Worm (Caenorhabditis elegans) whole organism, L4 larva: ENCODE results near the gene F19C7.4.
A peak's percentile ranks its signal among the peaks of the same experiment; 100 is the strongest.

Source experiments
- F10B5.3 ChIP-seq: sonication (generic microtip); optimal IDR thresholded peaks from 2 replicates; lab custom pipeline; 2016; ENCODE audit warnings: mild to moderate bottlenecking, missing genetic modification characterization, missing compliant biosample characterization
- F49E8.2 ChIP-seq: sonication (generic microtip); optimal IDR thresholded peaks from 2 replicates; lab custom pipeline; 2016; ENCODE audit warnings: missing compliant biosample characterization, mild to moderate bottlenecking, missing genetic modification characterization, borderline replicate concordance
- R02D3.7 ChIP-seq: fragments of 150-350 bp; sonication (generic microtip); optimal IDR thresholded peaks from 3 replicates; lab custom pipeline; 2014; ENCODE audit warnings: missing biosample characterization, missing genetic modification characterization
- T20F7.1 ChIP-seq: fragments of 200-800 bp; sonication (Bioruptor generic); optimal IDR thresholded peaks from 2 replicates; lab custom pipeline; 2018; ENCODE audit warnings: mild to moderate bottlenecking, missing genetic modification characterization, missing compliant biosample characterization
- Y105C5A.15 ChIP-seq: fragments of 200-800 bp; sonication (Bioruptor generic); IDR thresholded peaks from 2 replicates; pipeline ENCODE4 v1.3.6; 2022; ENCODE audit warnings: missing genetic modification characterization, missing compliant biosample characterization
- Y48G9A.11 ChIP-seq: fragments of 200-800 bp; sonication (Bioruptor generic); IDR thresholded peaks from 2 replicates; pipeline ENCODE4 v1.3.6; 2022; ENCODE audit warnings: missing genetic modification reagents, missing genetic modification characterization, missing compliant biosample characterization
- Y75B8A.6 ChIP-seq: fragments of 200-800 bp; sonication (Bioruptor generic); IDR thresholded peaks from 2 replicates; pipeline ENCODE4 v1.3.6; 2022; ENCODE audit warnings: missing genetic modification reagents, missing genetic modification characterization, missing compliant biosample characterization
- aha-1 ChIP-seq: fragments of 150-350 bp; peaks from one replicate; lab custom pipeline; 2014; ENCODE audit warnings: missing biosample characterization, missing genetic modification characterization
- arid-1 ChIP-seq: fragments of 200-800 bp; sonication (Bioruptor generic); conservative IDR thresholded peaks from 2 replicates; pipeline ENCODE4 v1.3.6; 2022; ENCODE audit warnings: missing genetic modification reagents, missing genetic modification characterization, missing compliant biosample characterization
- ceh-28 ChIP-seq: fragments of 150-350 bp; optimal IDR thresholded peaks from 2 replicates; lab custom pipeline; 2014; ENCODE audit warnings: missing biosample characterization, missing genetic modification reagents, missing genetic modification characterization
- ceh-62 ChIP-seq: sonication (generic microtip); optimal IDR thresholded peaks from 2 replicates; lab custom pipeline; 2017; ENCODE audit warnings: missing biosample characterization, missing genetic modification characterization
- daf-8 ChIP-seq: fragments of 200-800 bp; sonication (Bioruptor generic); IDR thresholded peaks from 2 replicates; pipeline ENCODE4 v1.3.6; 2022; ENCODE audit warnings: missing genetic modification characterization, missing compliant biosample characterization
- dmd-6 ChIP-seq: fragments of 200-800 bp; sonication (Bioruptor generic); IDR thresholded peaks from 2 replicates; pipeline ENCODE4 v1.3.6; 2022; ENCODE audit warnings: missing genetic modification reagents, missing genetic modification characterization, missing compliant biosample characterization
- dmd-8 ChIP-seq: fragments of 200-800 bp; sonication (Bioruptor generic); IDR thresholded peaks from 2 replicates; pipeline ENCODE4 v1.3.6; 2022; ENCODE audit warnings: missing genetic modification characterization, missing compliant biosample characterization
- dmd-9 ChIP-seq: fragments of 200-800 bp; sonication (Bioruptor generic); IDR thresholded peaks from 2 replicates; pipeline ENCODE4 v1.3.6; 2022; ENCODE audit warnings: missing genetic modification reagents, missing genetic modification characterization, missing compliant biosample characterization
- dve-1 ChIP-seq: sonication (generic microtip); optimal IDR thresholded peaks from 2 replicates; lab custom pipeline; 2017; ENCODE audit warnings: antibody characterized with exemption, mild to moderate bottlenecking, missing genetic modification characterization, missing compliant biosample characterization; ENCODE audit not compliant: insufficient read depth
- fkh-10 ChIP-seq: fragments of 150-350 bp; optimal IDR thresholded peaks from 2 replicates; lab custom pipeline; 2014; ENCODE audit warnings: missing biosample characterization, missing genetic modification reagents, missing genetic modification characterization
- hlh-11 ChIP-seq: fragments of 200-800 bp; sonication (Bioruptor generic); optimal IDR thresholded peaks from 2 replicates; lab custom pipeline; 2018; ENCODE audit warnings: mild to moderate bottlenecking, missing genetic modification characterization, missing compliant biosample characterization
- hlh-30 ChIP-seq: sonication (generic microtip); optimal IDR thresholded peaks from 2 replicates; lab custom pipeline; 2017; ENCODE audit warnings: antibody characterized with exemption, mild to moderate bottlenecking, missing genetic modification characterization, missing compliant biosample characterization; ENCODE audit not compliant: insufficient read depth
- lin-29 ChIP-seq: fragments of 200-800 bp; sonication (Bioruptor generic); IDR thresholded peaks from 2 replicates; pipeline ENCODE4 v1.3.6; 2022; ENCODE audit warnings: missing genetic modification reagents, missing genetic modification characterization, missing compliant biosample characterization
- madf-5 ChIP-seq, 2 experiments: fragments of 200-800 bp; sonication (Bioruptor generic); IDR thresholded peaks; 2 replicates each; pipeline ENCODE4 v1.3.6; 2022; ENCODE audit warnings: missing compliant biosample characterization in 2 of 2, missing genetic modification characterization in 2 of 2
- mdl-1 ChIP-seq, 2 experiments: fragments of 150-350 bp in 1 of 2; sonication (generic microtip) in 1 of 2; optimal IDR thresholded peaks; 2 replicates each; lab custom pipeline; 2014 to 2017; ENCODE audit warnings: missing biosample characterization in 2 of 2, missing genetic modification characterization in 2 of 2
- mep-1 ChIP-seq: fragments of 150-350 bp; sonication (generic microtip); optimal IDR thresholded peaks from 3 replicates; lab custom pipeline; 2014; ENCODE audit warnings: missing biosample characterization, missing genetic modification characterization
- mxl-3 ChIP-seq: fragments of 200-800 bp; sonication (Bioruptor generic); optimal IDR thresholded peaks from 2 replicates; lab custom pipeline; 2018; ENCODE audit warnings: mild to moderate bottlenecking, missing genetic modification characterization, missing compliant biosample characterization
- nhr-10 ChIP-seq: fragments of 150-350 bp; optimal IDR thresholded peaks from 2 replicates; lab custom pipeline; 2014; ENCODE audit warnings: missing biosample characterization, missing genetic modification characterization
- nhr-11 ChIP-seq: fragments of 150-350 bp; optimal IDR thresholded peaks from 2 replicates; lab custom pipeline; 2014; ENCODE audit warnings: missing biosample characterization, missing genetic modification characterization
- nhr-111 ChIP-seq: fragments of 200-800 bp; sonication (Bioruptor generic); optimal IDR thresholded peaks from 2 replicates; lab custom pipeline; 2018; ENCODE audit warnings: mild to moderate bottlenecking, missing genetic modification characterization, missing compliant biosample characterization
- nhr-28 ChIP-seq: fragments of 150-350 bp; optimal IDR thresholded peaks from 2 replicates; lab custom pipeline; 2014; ENCODE audit warnings: missing biosample characterization, missing genetic modification characterization
- nhr-41 ChIP-seq: fragments of 200-800 bp; sonication (Bioruptor generic); IDR thresholded peaks from 2 replicates; pipeline ENCODE4 v1.3.6; 2022; ENCODE audit warnings: missing genetic modification reagents, missing genetic modification characterization, missing compliant biosample characterization
- php-3 ChIP-seq: fragments of 200-800 bp; sonication (Bioruptor generic); IDR thresholded peaks from 2 replicates; pipeline ENCODE4 v1.3.6; 2022; ENCODE audit warnings: missing genetic modification reagents, missing genetic modification characterization, missing compliant biosample characterization
- pqm-1 ChIP-seq: sonication (generic microtip); optimal IDR thresholded peaks from 2 replicates; lab custom pipeline; 2017; ENCODE audit warnings: missing biosample characterization, missing genetic modification characterization
- rbr-2 ChIP-seq: sonication (generic microtip); optimal IDR thresholded peaks from 2 replicates; lab custom pipeline; 2016; ENCODE audit warnings: missing genotype, missing genetic modification characterization, missing compliant biosample characterization
- saeg-2 ChIP-seq: fragments of 200-800 bp; sonication (Bioruptor generic); IDR thresholded peaks from 2 replicates; pipeline ENCODE4 v1.3.6; 2022; ENCODE audit warnings: missing genetic modification reagents, missing genetic modification characterization, missing compliant biosample characterization
- set-16 ChIP-seq: fragments of 200-800 bp; sonication (Bioruptor generic); IDR thresholded peaks from 2 replicates; pipeline ENCODE4 v1.3.6; 2022; ENCODE audit warnings: missing genetic modification reagents, missing genetic modification characterization, missing compliant biosample characterization
- skn-1 ChIP-seq: fragments of 150-350 bp; optimal IDR thresholded peaks from 2 replicates; lab custom pipeline; 2014; ENCODE audit warnings: missing biosample characterization, missing genetic modification characterization
- unc-62 ChIP-seq, 3 experiments: fragments of 150-350 bp in 1 of 3; sonication (generic microtip); optimal IDR thresholded peaks in 2 of 3; peaks in 1 of 3; 1 replicate in 1 of 3; 2 replicates in 2 of 3; lab custom pipeline; 2014 to 2017; ENCODE audit warnings: missing biosample characterization in 3 of 3, missing genetic modification characterization in 3 of 3, missing genetic modification reagents in 3 of 3, missing genotype in 1 of 3
- vab-7 ChIP-seq: fragments of 200-800 bp; sonication (Bioruptor generic); IDR thresholded peaks from 2 replicates; pipeline ENCODE4 v1.3.6; 2022; ENCODE audit warnings: missing genetic modification reagents, missing genetic modification characterization, missing compliant biosample characterization
- zag-1 ChIP-seq: fragments of 150-350 bp; optimal IDR thresholded peaks from 2 replicates; lab custom pipeline; 2014; ENCODE audit warnings: missing biosample characterization, missing genetic modification characterization
- zip-2 ChIP-seq: fragments of 150-350 bp; optimal IDR thresholded peaks from 2 replicates; lab custom pipeline; 2014; ENCODE audit warnings: missing biosample characterization, missing genetic modification characterization
- ztf-7 ChIP-seq: fragments of 150-350 bp; optimal IDR thresholded peaks from 2 replicates; lab custom pipeline; 2014; ENCODE audit warnings: missing biosample characterization, missing genetic modification characterization

F19C7.4 gene

ce11 chrIV:4602565-4602964, at the start of gene F19C7.4:
Gene F19C7.4 (plus strand): TSS chrIV:4602865.
- no peak for TF ChIP-seq set-16 (GFP tag; lab: Robert Waterston, UW)
- TF ChIP-seq nhr-28 (tag; lab: Kevin White, UChicago), result peak; percentile 36
- peak in 1 of 2 experiments; percentile 10 for TF ChIP-seq unc-62 (GFP tag; optimal IDR thresholded peaks at IDR 0.05 in 1 of 2; lab: Kevin White, UChicago)
- TF ChIP-seq unc-62 (tag; optimal IDR thresholded peaks at IDR 0.05; lab: Kevin White, UChicago), result no peak

- TF ChIP-seq Y75B8A.6 (no peak), hlh-30 (tag; lab: Kevin White, UChicago) (peak; percentile 51), Y105C5A.15 (GFP tag; lab: Robert Waterston, UW) (no peak), ztf-7 (tag; lab: Kevin White, UChicago) (no peak), dmd-8 (no peak), hlh-11 (no peak)
Measured at ce11 chrIV:4557130-4557529, 45.5 kb upstream of the F19C7.4 start.

DNA sequence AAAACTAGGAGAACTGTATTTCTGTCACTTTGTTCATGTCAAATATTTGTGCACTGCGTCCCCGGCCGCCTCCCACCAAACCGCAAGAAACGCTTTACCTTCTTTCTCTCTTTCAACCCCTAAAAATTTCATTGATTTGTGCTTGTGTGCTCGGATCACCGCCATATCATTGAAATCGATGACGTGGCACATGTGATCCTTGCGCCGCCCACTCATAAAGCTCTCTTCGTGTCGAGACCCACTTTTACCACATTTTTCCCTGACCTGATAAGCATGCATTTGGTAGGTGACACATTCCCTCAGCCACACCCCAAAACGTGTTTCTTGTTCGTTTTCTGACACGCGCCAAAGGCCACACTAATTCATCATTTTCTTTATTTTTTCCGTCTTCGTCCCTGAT, 44.9 kb upstream of the F19C7.4 start:
- TF ChIP-seq zag-1 (tag; lab: Kevin White, UChicago) (no peak), dmd-6 (GFP tag; lab: Robert Waterston, UW) (peak; percentile 57), mep-1 (tag; lab: Kevin White, UChicago) (no peak), nhr-28 (tag; lab: Kevin White, UChicago) (peak; percentile 9), mxl-3 (GFP tag; lab: Kevin White, UChicago) (peak; percentile 14), mdl-1 (tag; optimal IDR thresholded peaks at IDR 0.05; lab: Kevin White, UChicago) (peak in 1 of 2 experiments; percentile 27), hlh-11 (peak; percentile 45), unc-62 (GFP tag; optimal IDR thresholded peaks at IDR 0.05 in 1 of 2; lab: Kevin White, UChicago) (peak in 1 of 2 experiments; percentile 88), unc-62 (tag; optimal IDR thresholded peaks at IDR 0.05; lab: Kevin White, UChicago) (no peak), R02D3.7 (no peak), ceh-62 (tag; lab: Kevin White, UChicago) (no peak), dmd-9 (GFP tag; lab: Robert Waterston, UW) (no peak), F49E8.2 (tag; lab: Kevin White, UChicago) (no peak), hlh-30 (tag; lab: Kevin White, UChicago) (peak; percentile 45)

DNA sequence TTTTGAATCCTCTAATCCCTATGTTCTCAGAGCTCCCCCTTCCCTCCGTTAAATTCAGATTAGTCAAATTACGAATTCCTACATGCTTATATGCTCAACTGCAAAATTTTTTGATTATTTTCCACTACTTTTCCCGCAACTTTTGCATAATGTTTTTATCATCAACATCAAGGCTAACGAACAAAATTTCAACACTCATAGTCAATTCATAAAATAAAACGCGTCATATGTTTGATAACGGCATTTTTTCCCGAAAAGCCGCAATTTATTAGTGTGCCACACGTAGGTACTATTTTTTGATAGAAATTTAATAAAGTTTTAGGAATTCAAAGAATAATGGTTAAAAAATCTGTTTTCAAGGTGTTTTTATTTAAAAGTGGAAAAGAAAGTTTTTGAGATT, 43.5 kb upstream of the F19C7.4 start:
- TF ChIP-seq ceh-28 (tag; lab: Kevin White, UChicago) (no peak), nhr-41 (GFP tag; lab: Robert Waterston, UW) (no peak), madf-5 (GFP tag; IDR thresholded peaks at IDR 0.05; lab: Robert Waterston, UW) (no peak), lin-29 (GFP tag; lab: Robert Waterston, UW) (no peak), F10B5.3 (tag; lab: Kevin White, UChicago) (no peak), Y48G9A.11 (no peak), T20F7.1 (no peak), nhr-10 (tag; lab: Kevin White, UChicago) (no peak), daf-8 (GFP tag; lab: Robert Waterston, UW) (no peak), dve-1 (tag; lab: Kevin White, UChicago) (peak; percentile 19), hlh-11 (no peak), nhr-111 (GFP tag; lab: Kevin White, UChicago) (no peak), zip-2 (tag; lab: Kevin White, UChicago) (no peak), nhr-11 (tag; lab: Kevin White, UChicago) (no peak), nhr-28 (tag; lab: Kevin White, UChicago) (peak; percentile 51), saeg-2 (no peak), pqm-1 (tag; lab: Kevin White, UChicago) (peak; percentile 45), aha-1 (tag; lab: Kevin White, UChicago) (peak; percentile 11), php-3 (GFP tag; lab: Robert Waterston, UW) (no peak), ztf-7 (tag; lab: Kevin White, UChicago) (no peak), arid-1 (GFP tag; lab: Robert Waterston, UW) (no peak), hlh-30 (tag; lab: Kevin White, UChicago) (peak; percentile 12), vab-7 (GFP tag; lab: Robert Waterston, UW) (no peak), ceh-62 (tag; lab: Kevin White, UChicago) (no peak), fkh-10 (GFP tag; lab: Kevin White, UChicago) (no peak), R02D3.7 (no peak), skn-1 (tag; lab: Kevin White, UChicago) (no peak), rbr-2 (tag; lab: Kevin White, UChicago) (no peak)
